Fruit fly (Drosophila melanogaster): ENCODE measurements around the gene gb.

- peak; percentile 29 for TF ChIP-seq OdsH (GFP tag; optimal IDR thresholded peaks at IDR 0.05)
- TF ChIP-seq CG16779 (tag; optimal IDR thresholded peaks at IDR 0.05), result no peak
- no peak for TF ChIP-seq CG7368 (GFP tag; optimal IDR thresholded peaks at IDR 0.05)
- TF ChIP-seq salr (GFP tag; optimal IDR thresholded peaks at IDR 0.05), result peak in 1 of 2 experiments; percentile 63
- no peak for TF ChIP-seq CG6792 (GFP tag; optimal IDR thresholded peaks at IDR 0.05)
- TF ChIP-seq CG8319 (GFP tag; optimal IDR thresholded peaks at IDR 0.05), result no peak
- no peak for TF ChIP-seq dac (GFP tag; optimal IDR thresholded peaks at IDR 0.05)
- no peak for TF ChIP-seq CG6854 (GFP tag; optimal IDR thresholded peaks at IDR 0.05)
- no peak for TF ChIP-seq Blimp-1 (GFP tag; optimal IDR thresholded peaks at IDR 0.05)
- no peak for TF ChIP-seq CG11294 (GFP tag; IDR thresholded peaks at IDR 0.05)
- peak; percentile 20 for TF ChIP-seq acj6 (GFP tag; optimal IDR thresholded peaks at IDR 0.05)
- TF ChIP-seq Hr39 (GFP tag; optimal IDR thresholded peaks at IDR 0.05), result no peak
- peak; percentile 70 for TF ChIP-seq CG32006 (GFP tag; optimal IDR thresholded peaks at IDR 0.05)
Measured at dm6 chr3R:27153062-27153878, 41.2 kb upstream of the gb start.
